Fruit fly (Drosophila melanogaster): ENCODE measurements around the gene CG42264.

DNA sequence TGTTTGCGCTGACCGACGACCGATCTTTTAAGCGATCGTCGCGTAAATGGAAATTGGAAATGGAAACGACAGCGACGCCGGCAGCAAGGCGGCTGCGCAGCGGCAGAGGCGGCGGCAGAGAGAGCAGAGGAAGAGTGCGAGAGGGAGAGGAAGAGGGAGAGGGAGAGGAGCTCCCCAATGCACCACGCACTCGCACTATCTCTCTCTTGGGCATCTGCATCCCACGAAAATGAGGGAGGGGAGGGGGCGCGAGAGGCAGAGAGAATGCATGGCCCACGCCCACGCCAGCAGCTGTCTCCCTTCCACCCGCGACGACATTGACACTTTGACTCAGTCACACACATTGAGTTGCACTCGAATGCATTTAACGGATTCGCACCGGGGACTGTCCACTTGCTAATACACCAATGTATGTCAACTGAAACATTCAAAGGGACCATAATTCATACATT is 5.7 kb downstream of the CG42264 start, which contains the start of gene CG3097:
- TF ChIP-seq CG8478 (optimal IDR thresholded peaks at IDR 0.05): no peak
- peak; percentile 5 for TF ChIP-seq Dll (optimal IDR thresholded peaks at IDR 0.05)
- no peak for TF ChIP-seq EcR (GFP tag; optimal IDR thresholded peaks at IDR 0.05)
- TF ChIP-seq psq (optimal IDR thresholded peaks at IDR 0.05): no peak
- no peak for TF ChIP-seq usp (GFP tag; optimal IDR thresholded peaks at IDR 0.05)
